Worm (Caenorhabditis elegans) whole organism, L1 larva: Measurements from ENCODE around the gene dpy-26.
A peak's percentile ranks its signal among the peaks of the same experiment; 100 is the strongest.

Source experiments
- C16A3.4 ChIP-seq: fragments of 150-350 bp; optimal IDR thresholded peaks from 2 replicates; lab custom pipeline; 2014; ENCODE audit warnings: missing biosample characterization, missing genetic modification characterization
- F16B12.6 ChIP-seq: fragments of 150-350 bp; optimal IDR thresholded peaks from 2 replicates; lab custom pipeline; 2014; ENCODE audit warnings: missing biosample characterization, missing genetic modification characterization
- aly-2 ChIP-seq: fragments of 150-350 bp; optimal IDR thresholded peaks from 2 replicates; lab custom pipeline; 2014; ENCODE audit warnings: missing biosample characterization, missing genetic modification characterization
- ama-1 ChIP-seq: fragments of 150-350 bp; optimal IDR thresholded peaks from 2 replicates; lab custom pipeline; 2014
- ceh-8 ChIP-seq: fragments of 200-800 bp; sonication (Bioruptor generic); optimal IDR thresholded peaks from 2 replicates; lab custom pipeline; 2018; ENCODE audit warnings: mild to moderate bottlenecking, missing genetic modification characterization, moderate library complexity, missing compliant biosample characterization
- ceh-82 ChIP-seq, 3 experiments: fragments of 150-350 bp in 1 of 3; sonication (generic microtip) in 2 of 3; optimal IDR thresholded peaks; 2 replicates each; lab custom pipeline; 2014 to 2017; ENCODE audit warnings: missing biosample characterization in 3 of 3, missing genetic modification characterization in 3 of 3
- dpl-1 ChIP-seq, 3 experiments: fragments of 150-350 bp in 2 of 3; sonication (generic microtip) in 1 of 3; optimal IDR thresholded peaks; 2 replicates each; lab custom pipeline; 2014 to 2017; ENCODE audit warnings: missing biosample characterization in 3 of 3, missing genetic modification characterization in 3 of 3, missing genetic modification reagents in 3 of 3
- efl-1 ChIP-seq, 4 experiments: fragments of 150-350 bp; optimal IDR thresholded peaks in 3 of 4; peaks in 1 of 4; 1 replicate in 1 of 4; 2 replicates in 3 of 4; lab custom pipeline; 2014; ENCODE audit warnings: missing biosample characterization in 2 of 4, missing genetic modification characterization in 2 of 4, missing genetic modification reagents in 2 of 4
- elt-3 ChIP-seq, 6 experiments: fragments of 150-350 bp in 1 of 6; sonication (generic microtip); optimal IDR thresholded peaks; 2 replicates each; lab custom pipeline; 2017 to 2018; ENCODE audit warnings: missing biosample characterization in 6 of 6, missing genetic modification characterization in 6 of 6, inconsistent platforms in 1 of 6
- ets-5 ChIP-seq: fragments of 200-800 bp; sonication (Bioruptor generic); IDR thresholded peaks from 2 replicates; pipeline ENCODE4 v1.3.6; 2022; ENCODE audit warnings: missing genetic modification characterization, missing compliant biosample characterization
- hpl-2 ChIP-seq: fragments of 150-350 bp; optimal IDR thresholded peaks from 2 replicates; lab custom pipeline; 2014; ENCODE audit warnings: missing biosample characterization, missing genetic modification reagents, missing genetic modification characterization
- isw-1 ChIP-seq: fragments of 200-800 bp; sonication (Bioruptor generic); IDR thresholded peaks from 2 replicates; pipeline ENCODE4 v1.3.6; 2022; ENCODE audit warnings: missing genetic modification characterization, missing compliant biosample characterization
- lin-13 ChIP-seq: fragments of 150-350 bp; optimal IDR thresholded peaks from 2 replicates; lab custom pipeline; 2014; ENCODE audit warnings: missing biosample characterization, missing genetic modification reagents, missing genetic modification characterization
- lin-35 ChIP-seq, 2 experiments: fragments of 150-350 bp; optimal IDR thresholded peaks; 2 replicates each; lab custom pipeline; 2014; ENCODE audit warnings: missing biosample characterization in 2 of 2, missing genetic modification characterization in 2 of 2, missing genetic modification reagents in 2 of 2
- lin-39 ChIP-seq: fragments of 150-350 bp; optimal IDR thresholded peaks from 2 replicates; lab custom pipeline; 2014; ENCODE audit warnings: missing biosample characterization, missing genetic modification reagents, missing genetic modification characterization
- lsy-2 ChIP-seq, 2 experiments: fragments of 150-350 bp; optimal IDR thresholded peaks; 2 replicates each; lab custom pipeline; 2014; ENCODE audit warnings: missing biosample characterization in 2 of 2, missing genetic modification characterization in 2 of 2
- mef-2 ChIP-seq: fragments of 150-350 bp; optimal IDR thresholded peaks from 2 replicates; lab custom pipeline; 2014; ENCODE audit warnings: missing biosample characterization, missing genetic modification characterization
- mep-1 ChIP-seq: fragments of 150-350 bp; optimal IDR thresholded peaks from 2 replicates; lab custom pipeline; 2014; ENCODE audit warnings: missing biosample characterization, missing genetic modification characterization
- nhr-12 ChIP-seq: sonication (generic microtip); optimal IDR thresholded peaks from 2 replicates; lab custom pipeline; 2017; ENCODE audit warnings: missing biosample characterization, missing genetic modification characterization
- nhr-20 ChIP-seq: sonication (generic microtip); optimal IDR thresholded peaks from 2 replicates; lab custom pipeline; 2016; ENCODE audit warnings: mild to moderate bottlenecking, missing genetic modification characterization, missing compliant biosample characterization
- nhr-28 ChIP-seq: fragments of 150-350 bp; optimal IDR thresholded peaks from 2 replicates; lab custom pipeline; 2014; ENCODE audit warnings: missing biosample characterization, missing genetic modification characterization
- nhr-71 ChIP-seq: sonication (generic microtip); optimal IDR thresholded peaks from 2 replicates; lab custom pipeline; 2016; ENCODE audit warnings: mild to moderate bottlenecking, missing genetic modification characterization, moderate library complexity, missing compliant biosample characterization
- nhr-77 ChIP-seq: fragments of 150-350 bp; optimal IDR thresholded peaks from 2 replicates; lab custom pipeline; 2014; ENCODE audit warnings: missing biosample characterization, missing genetic modification characterization
- nhr-85 ChIP-seq: sonication (generic microtip); peaks from one replicate; lab custom pipeline; 2016; ENCODE audit warnings: missing genetic modification characterization, inconsistent platforms, missing compliant biosample characterization
- nhr-90 ChIP-seq: sonication (generic microtip); optimal IDR thresholded peaks from 2 replicates; lab custom pipeline; 2016; ENCODE audit warnings: mild to moderate bottlenecking, missing genetic modification characterization, missing compliant biosample characterization; ENCODE audit not compliant: poor library complexity
- pax-3 ChIP-seq: fragments of 200-800 bp; sonication (Bioruptor generic); optimal IDR thresholded peaks from 2 replicates; lab custom pipeline; 2018; ENCODE audit warnings: mild to moderate bottlenecking, missing genetic modification characterization, moderate library complexity, missing compliant biosample characterization
- pqm-1 ChIP-seq: sonication (generic microtip); optimal IDR thresholded peaks from 3 replicates; lab custom pipeline; 2017; ENCODE audit warnings: missing biosample characterization, missing genetic modification characterization
- rnt-1 ChIP-seq: sonication (generic microtip); optimal IDR thresholded peaks from 2 replicates; lab custom pipeline; 2016; ENCODE audit warnings: mild to moderate bottlenecking, missing genetic modification characterization, moderate library complexity, missing compliant biosample characterization
- skn-1 ChIP-seq: fragments of 150-350 bp; optimal IDR thresholded peaks from 2 replicates; lab custom pipeline; 2014; ENCODE audit warnings: missing biosample characterization, missing genetic modification characterization
- snu-23 ChIP-seq: sonication (generic microtip); optimal IDR thresholded peaks from 2 replicates; lab custom pipeline; 2016; ENCODE audit warnings: missing genetic modification characterization, missing compliant biosample characterization
- sptf-1 ChIP-seq: fragments of 150-350 bp; optimal IDR thresholded peaks from 2 replicates; lab custom pipeline; 2014; ENCODE audit warnings: missing biosample characterization, missing genetic modification characterization
- swsn-7 ChIP-seq: sonication (generic microtip); optimal IDR thresholded peaks from 2 replicates; lab custom pipeline; 2016; ENCODE audit warnings: missing genetic modification characterization, missing compliant biosample characterization
- unc-130 ChIP-seq: fragments of 150-350 bp; optimal IDR thresholded peaks from 2 replicates; lab custom pipeline; 2017; ENCODE audit warnings: missing biosample characterization, missing genetic modification characterization, inconsistent platforms
- unc-86 ChIP-seq: sonication (generic microtip); optimal IDR thresholded peaks from 2 replicates; lab custom pipeline; 2016; ENCODE audit warnings: missing genetic modification characterization, missing compliant biosample characterization
- xbp-1 ChIP-seq: sonication (generic microtip); optimal IDR thresholded peaks from 2 replicates; lab custom pipeline; 2016; ENCODE audit warnings: missing genetic modification characterization, missing compliant biosample characterization
- ztf-11 ChIP-seq, 2 experiments: sonication (generic microtip); optimal IDR thresholded peaks; 2 replicates each; lab custom pipeline; 2016 to 2017; ENCODE audit warnings: missing genetic modification characterization in 2 of 2, missing biosample characterization in 1 of 2, missing compliant biosample characterization in 1 of 2
- ztf-4 ChIP-seq: fragments of 150-350 bp; optimal IDR thresholded peaks from 2 replicates; lab custom pipeline; 2014; ENCODE audit warnings: missing biosample characterization, missing genetic modification characterization

dpy-26 gene

ce11 chrIV:12451225-12451831 lies at the start of gene dpy-26:
TSS of gene dpy-26 (minus strand) at chrIV:12451335.
- TF ChIP-seq nhr-20 (tag; lab: Kevin White, UChicago) (peak; percentile 33), swsn-7 (tag; lab: Kevin White, UChicago) (peak; percentile 26), snu-23 (GFP tag; lab: Kevin White, UChicago) (peak; percentile 60), unc-86 (tag; lab: Kevin White, UChicago) (no peak), elt-3 (tag; optimal IDR thresholded peaks at IDR 0.05; lab: Kevin White, UChicago) (peak in 1 of 6 experiments; percentile 17), lin-13 (GFP tag; lab: Kevin White, UChicago) (peak; percentile 7), xbp-1 (tag; lab: Kevin White, UChicago) (peak; percentile 33), ceh-82 (tag; optimal IDR thresholded peaks at IDR 0.05; lab: Kevin White, UChicago) (peak; percentile 10 to 54 (median 26)), lin-35 (GFP tag; optimal IDR thresholded peaks at IDR 0.05; lab: Kevin White, UChicago) (peak; percentile 57 to 79), nhr-85 (tag; lab: Kevin White, UChicago) (peak; percentile 65), ets-5 (GFP tag; lab: Robert Waterston, UW) (no peak), skn-1 (tag; lab: Kevin White, UChicago) (peak; percentile 56), nhr-12 (tag; lab: Kevin White, UChicago) (no peak), C16A3.4 (peak; percentile 5), hpl-2 (GFP tag; lab: Kevin White, UChicago) (no peak), sptf-1 (tag; lab: Kevin White, UChicago) (no peak), efl-1 (optimal IDR thresholded peaks at IDR 0.05; lab: Kevin White, UChicago) (peak; percentile 73 to 77), efl-1 (GFP tag; optimal IDR thresholded peaks at IDR 0.05 in 1 of 2; lab: Kevin White, UChicago) (peak; percentile 58 to 92), lsy-2 (tag; optimal IDR thresholded peaks at IDR 0.05; lab: Kevin White, UChicago) (peak; percentile 66 to 83), rnt-1 (tag; lab: Kevin White, UChicago) (peak; percentile 22), dpl-1 (GFP tag; optimal IDR thresholded peaks at IDR 0.05; lab: Kevin White, UChicago) (peak; percentile 51 to 73 (median 62)), F16B12.6 (peak; percentile 12), aly-2 (tag; lab: Kevin White, UChicago) (peak; percentile 8)

ce11 chrIV:12498238-12498637 lies 47.1 kb upstream of the dpy-26 start, which contains the start of gene sru-19:
TSS of gene sru-19 (plus strand) at chrIV:12498538.
- TF ChIP-seq nhr-71 (tag; lab: Kevin White, UChicago) = no peak
- no peak for TF ChIP-seq nhr-28 (tag; lab: Kevin White, UChicago)
- TF ChIP-seq isw-1 (GFP tag; lab: Robert Waterston, UW) = no peak
- no peak for TF ChIP-seq nhr-20 (tag; lab: Kevin White, UChicago)
- TF ChIP-seq ztf-4 (tag; lab: Kevin White, UChicago) = no peak
- no peak for TF ChIP-seq F16B12.6
- TF ChIP-seq pax-3 = no peak

ce11 chrIV:12495196-12495595 lies 44.1 kb upstream of the dpy-26 start, which contains the start of gene sru-20:
TSS of gene sru-20 (plus strand) at chrIV:12495496.
- TF ChIP-seq ceh-82 (tag; optimal IDR thresholded peaks at IDR 0.05; lab: Kevin White, UChicago) (no peak), pqm-1 (tag; lab: Kevin White, UChicago) (no peak), ceh-8 (GFP tag; lab: Kevin White, UChicago) (no peak), nhr-28 (tag; lab: Kevin White, UChicago) (no peak), nhr-77 (no peak), nhr-90 (tag; lab: Kevin White, UChicago) (no peak), ztf-11 (tag; optimal IDR thresholded peaks at IDR 0.05; lab: Kevin White, UChicago) (no peak), nhr-12 (tag; lab: Kevin White, UChicago) (no peak), sptf-1 (tag; lab: Kevin White, UChicago) (no peak), ama-1 (lab: Kevin White, UChicago) (no peak), pax-3 (no peak), lin-39 (tag; lab: Kevin White, UChicago) (no peak), mef-2 (no peak), efl-1 (optimal IDR thresholded peaks at IDR 0.05; lab: Kevin White, UChicago) (no peak), efl-1 (GFP tag; optimal IDR thresholded peaks at IDR 0.05 in 1 of 2; lab: Kevin White, UChicago) (no peak), unc-130 (tag; lab: Kevin White, UChicago) (no peak), snu-23 (GFP tag; lab: Kevin White, UChicago) (no peak), mep-1 (no peak), elt-3 (tag; optimal IDR thresholded peaks at IDR 0.05; lab: Kevin White, UChicago) (no peak)
